Worm (Caenorhabditis elegans): ENCODE results near the gene pho-8.

DNA sequence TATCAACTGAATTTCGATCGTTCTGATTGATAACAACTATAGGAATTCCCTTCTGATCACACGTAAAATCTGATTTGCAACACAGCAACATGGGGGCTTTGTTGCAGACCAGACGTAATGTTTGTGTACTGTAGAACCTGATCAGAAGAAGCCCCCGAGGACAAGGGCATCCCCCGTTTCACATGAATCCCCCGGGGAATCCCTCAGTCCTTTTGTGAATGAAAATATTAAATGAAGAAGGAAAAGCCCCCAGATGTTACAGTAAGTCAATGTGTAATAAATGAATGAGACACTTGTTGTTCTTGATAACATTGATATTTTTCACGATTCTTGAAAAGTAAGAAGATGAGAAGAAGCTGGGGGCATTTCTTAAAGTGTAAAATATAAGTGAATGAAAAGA is 39.2 kb upstream of the pho-8 start:
- TF ChIP-seq him-1 (tag; optimal IDR thresholded peaks at IDR 0.05) (no peak), W03F9.2 (tag; optimal IDR thresholded peaks at IDR 0.05) (no peak)
